Worm (Caenorhabditis elegans) whole organism, midembryonic: ENCODE data around the gene T11B7.1.

Experiments
- T22C8.4 ChIP-seq: fragments of 200-800 bp; sonication (Bioruptor generic); IDR thresholded peaks from 2 replicates; pipeline ENCODE4 v1.3.6; 2022; ENCODE audit warnings: missing genetic modification characterization, missing compliant biosample characterization
- cog-1 ChIP-seq: sonication (generic microtip); optimal IDR thresholded peaks from 2 replicates; lab custom pipeline; 2016; ENCODE audit warnings: missing genetic modification characterization, missing compliant biosample characterization
- flt-1 ChIP-seq: fragments of 200-800 bp; sonication (Bioruptor generic); IDR thresholded peaks from 2 replicates; pipeline ENCODE4 v1.3.6; 2022; ENCODE audit warnings: missing genetic modification characterization, missing compliant biosample characterization
- klf-2 ChIP-seq: fragments of 200-800 bp; sonication (Bioruptor generic); conservative IDR thresholded peaks from 2 replicates; pipeline ENCODE4 v1.3.6; 2022; ENCODE audit warnings: missing genetic modification reagents, missing genetic modification characterization, missing compliant biosample characterization
- med-1 ChIP-seq: sonication (generic microtip); optimal IDR thresholded peaks from 2 replicates; lab custom pipeline; 2017; ENCODE audit warnings: missing genetic modification characterization, mild to moderate bottlenecking, missing compliant biosample characterization, antibody characterized with exemption, missing genetic modification reagents; ENCODE audit not compliant: insufficient read depth
- tab-1 ChIP-seq: fragments of 200-800 bp; sonication (Bioruptor generic); IDR thresholded peaks from 2 replicates; pipeline ENCODE4 v1.3.6; 2022; ENCODE audit warnings: missing genetic modification characterization, missing compliant biosample characterization
- ztf-23 ChIP-seq: fragments of 200-800 bp; sonication (Bioruptor generic); IDR thresholded peaks from 2 replicates; pipeline ENCODE4 v1.3.6; 2022; ENCODE audit warnings: missing genetic modification reagents, missing genetic modification characterization, missing compliant biosample characterization

ce11 chrIV:8891131-8891530, 50.6 kb downstream of the T11B7.1 start, which contains the start of gene spr-2:
- TF ChIP-seq tab-1 (no peak), T22C8.4 (GFP tag; lab: Robert Waterston, UW) (no peak), flt-1 (GFP tag; lab: Robert Waterston, UW) (no peak), ztf-23 (no peak), cog-1 (no peak), med-1 (GFP tag; lab: Kevin White, UChicago) (no peak), klf-2 (GFP tag; lab: Robert Waterston, UW) (no peak)
